Fruit fly (Drosophila melanogaster): ENCODE results near the gene obst-H.

dm6 chr3L:15536550-15536949 lies 7.5 kb upstream of the obst-H start:
- TF ChIP-seq psq (optimal IDR thresholded peaks at IDR 0.05) (no peak), CG8478 (optimal IDR thresholded peaks at IDR 0.05) (no peak)
